Fruit fly (Drosophila melanogaster): ENCODE measurements around the gene nerfin-1.

nerfin-1 gene

DNA sequence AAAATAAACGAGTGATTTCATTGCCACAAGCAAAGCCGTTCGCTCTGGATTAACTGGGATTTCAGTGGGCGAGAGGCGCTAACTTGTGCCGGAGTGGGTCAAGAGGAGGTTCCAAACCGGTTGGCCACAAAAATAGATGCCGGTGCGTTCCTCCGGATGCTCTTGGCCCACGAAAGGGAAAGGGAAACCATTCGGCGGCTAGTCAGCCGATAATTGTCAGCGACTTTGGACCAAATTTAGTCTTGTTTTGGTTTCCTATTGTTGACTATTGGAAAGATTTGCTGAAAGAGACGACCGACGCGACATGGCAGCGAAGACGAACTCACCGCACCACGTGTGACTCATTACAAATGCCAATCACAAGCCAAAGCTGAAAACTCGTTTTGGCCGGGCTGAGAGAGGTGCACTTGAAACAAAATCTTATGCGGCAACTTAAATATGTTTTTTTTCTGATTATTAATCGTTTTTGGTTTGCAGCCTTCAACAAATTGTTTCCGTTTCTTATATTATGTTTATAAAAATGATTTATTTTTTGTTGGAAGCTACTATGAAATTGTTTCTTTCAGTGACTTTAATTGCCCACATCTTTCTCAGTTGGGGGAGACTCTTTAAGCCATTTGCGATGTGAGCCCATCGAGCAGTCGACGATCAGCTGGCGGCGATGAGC is 13.5 kb upstream of the nerfin-1 start, which contains the start of gene CG34056 (continued):
- TF ChIP-seq H15 (GFP tag; IDR thresholded peaks at IDR 0.05) (peak; percentile 95), CG12659 (GFP tag; optimal IDR thresholded peaks at IDR 0.05) (peak; percentile 86), al (GFP tag; IDR thresholded peaks at IDR 0.05) (peak; percentile 90), Dek (tag; optimal IDR thresholded peaks at IDR 0.05) (peak; percentile 89), amos (GFP tag; IDR thresholded peaks at IDR 0.05; ENCODE audit: partially characterized antibody) (no peak), Sry-β (GFP tag; optimal IDR thresholded peaks at IDR 0.05) (peak; percentile 49), prd (optimal IDR thresholded peaks at IDR 0.05) (no peak), prd (GFP tag; IDR thresholded peaks at IDR 0.05) (peak; percentile 96), HLH4C (GFP tag; IDR thresholded peaks at IDR 0.05; ENCODE audit: partially characterized antibody) (no peak), CG17912 (GFP tag; optimal IDR thresholded peaks at IDR 0.05) (no peak), CG10462 (GFP tag; optimal IDR thresholded peaks at IDR 0.05) (peak; percentile 69), toy (GFP tag; IDR thresholded peaks at IDR 0.05) (peak; percentile 87), CG4282 (GFP tag; optimal IDR thresholded peaks at IDR 0.05) (no peak), CHES-1-like (GFP tag; optimal IDR thresholded peaks at IDR 0.05) (peak; percentile 28), CG8290 (GFP tag; optimal IDR thresholded peaks at IDR 0.05) (peak; percentile 88), CG8290 (tag; optimal IDR thresholded peaks at IDR 0.05) (no peak), CG9215 (GFP tag; IDR thresholded peaks at IDR 0.05) (peak; percentile 89), CG16779 (GFP tag; IDR thresholded peaks at IDR 0.05) (peak; percentile 76), Atf3 (GFP tag; optimal IDR thresholded peaks at IDR 0.05) (peak; percentile 19), so (GFP tag; IDR thresholded peaks at IDR 0.05) (peak; percentile 94), sima (GFP tag; optimal IDR thresholded peaks at IDR 0.05) (peak; percentile 65), mirr (GFP tag; optimal IDR thresholded peaks at IDR 0.05) (peak; percentile 38), bbx (GFP tag; IDR thresholded peaks at IDR 0.05; ENCODE audit: partially characterized antibody) (no peak), ems (GFP tag; optimal IDR thresholded peaks at IDR 0.05) (peak; percentile 85), CG43689 (GFP tag; IDR thresholded peaks at IDR 0.05) (peak; percentile 82), bigmax (GFP tag; optimal IDR thresholded peaks at IDR 0.05) (peak; percentile 2), B-H2 (GFP tag; optimal IDR thresholded peaks at IDR 0.05) (peak; percentile 4), Xrp1 (GFP tag; IDR thresholded peaks at IDR 0.05) (peak; percentile 96), pnt (GFP tag; optimal IDR thresholded peaks at IDR 0.05) (peak; percentile 83), CG7839 (tag; optimal IDR thresholded peaks at IDR 0.05) (peak; percentile 94), ewg (GFP tag; optimal IDR thresholded peaks at IDR 0.05) (peak; percentile 75), dpn (GFP tag; optimal IDR thresholded peaks at IDR 0.05) (peak; percentile 90 to 94), pros (GFP tag; optimal IDR thresholded peaks at IDR 0.05) (peak; percentile 39), Doc3 (GFP tag; IDR thresholded peaks at IDR 0.05; ENCODE audit: partially characterized antibody) (no peak), MESR4 (GFP tag; optimal IDR thresholded peaks at IDR 0.05) (peak; percentile 5), az2 (GFP tag; optimal IDR thresholded peaks at IDR 0.05) (peak; percentile 82), sr (GFP tag; IDR thresholded peaks at IDR 0.05) (peak; percentile 89), otp (GFP tag; IDR thresholded peaks at IDR 0.05) (peak; percentile 90), twi (tag; optimal IDR thresholded peaks at IDR 0.05) (peak; percentile 47), Doc2 (GFP tag; IDR thresholded peaks at IDR 0.05) (peak; percentile 82), Poxn (GFP tag; IDR thresholded peaks at IDR 0.05) (peak; percentile 71), Nf-YC (tag; optimal IDR thresholded peaks at IDR 0.05) (peak; percentile 80), p53 (GFP tag; optimal IDR thresholded peaks at IDR 0.05) (peak; percentile 52), CG17186 (GFP tag; optimal IDR thresholded peaks at IDR 0.05) (peak; percentile 44), Nf-YB (GFP tag; optimal IDR thresholded peaks at IDR 0.05) (peak; percentile 73), CG4360 (GFP tag; IDR thresholded peaks at IDR 0.05) (peak; percentile 77; the same call in 1 of the 2 replicates), zen2 (GFP tag; IDR thresholded peaks at IDR 0.05; ENCODE audit: partially characterized antibody) (no peak), Sry-δ (GFP tag; optimal IDR thresholded peaks at IDR 0.05) (peak; percentile 47), pan (optimal IDR thresholded peaks at IDR 0.05) (no peak), pan (GFP tag; optimal IDR thresholded peaks at IDR 0.05 in 1 of 2, IDR thresholded peaks at IDR 0.05 in 1 of 2) (peak in 1 of 2 experiments; percentile 97), CG33213 (GFP tag; optimal IDR thresholded peaks at IDR 0.05) (peak; percentile 75)

Measured in whole organism, embryonic.